Fruit fly (Drosophila melanogaster) whole organism, wandering third instar larva: ENCODE results near the gene Nepl17.

Experiments
- Abd-B ChIP-seq: fragments of >200 bp; optimal IDR thresholded peaks from 2 replicates; lab custom pipeline; 2017; ENCODE audit warnings: missing biosample characterization, missing genetic modification characterization
- CG32264 ChIP-seq: fragments of 200-800 bp; sonication (Bioruptor generic); optimal IDR thresholded peaks from 2 replicates; lab custom pipeline; 2016; ENCODE audit warnings: missing biosample characterization, missing genetic modification characterization
- CG9705 ChIP-seq: fragments of 200-800 bp; sonication (Bioruptor generic); optimal IDR thresholded peaks from 2 replicates; lab custom pipeline; 2018; ENCODE audit warnings: missing biosample characterization, mild to moderate bottlenecking, missing genetic modification characterization
- CrebA ChIP-seq: fragments of 200-800 bp; sonication (Bioruptor generic); optimal IDR thresholded peaks from 2 replicates; lab custom pipeline; 2016; ENCODE audit warnings: missing biosample characterization, mild to moderate bottlenecking, missing genetic modification characterization, borderline replicate concordance
- Dfd ChIP-seq: fragments of >200 bp; optimal IDR thresholded peaks from 2 replicates; lab custom pipeline; 2017; ENCODE audit warnings: missing biosample characterization, missing genetic modification characterization
- GATAd ChIP-seq: sonication (Bioruptor generic); optimal IDR thresholded peaks from 2 replicates; lab custom pipeline; 2016; ENCODE audit warnings: missing biosample characterization, missing genetic modification characterization
- HLH106 ChIP-seq: fragments of 200-800 bp; optimal IDR thresholded peaks from 3 replicates; lab custom pipeline; 2019; ENCODE audit warnings: missing biosample characterization, mild to moderate bottlenecking, missing genetic modification characterization, moderate library complexity
- Jra ChIP-seq: sonication (Bioruptor generic); optimal IDR thresholded peaks from 2 replicates; lab custom pipeline; 2016; ENCODE audit warnings: missing biosample characterization, missing genetic modification characterization
- Mio ChIP-seq: sonication (Bioruptor generic); optimal IDR thresholded peaks from 2 replicates; lab custom pipeline; 2016; ENCODE audit warnings: missing biosample characterization, missing genetic modification characterization
- Myc ChIP-seq: fragments of >200 bp; optimal IDR thresholded peaks from 2 replicates; lab custom pipeline; 2017
- N ChIP-seq: fragments of >200 bp; optimal IDR thresholded peaks from 2 replicates; lab custom pipeline; 2018; ENCODE audit warnings: missing biosample characterization, missing external identifiers, missing genetic modification characterization
- OdsH ChIP-seq: fragments of 200-800 bp; sonication (Bioruptor generic); optimal IDR thresholded peaks from 2 replicates; lab custom pipeline; 2016; ENCODE audit warnings: missing biosample characterization, mild to moderate bottlenecking, missing genetic modification characterization
- Rel ChIP-seq, 2 experiments: fragments of 200-800 bp; sonication (Bioruptor generic) in 1 of 2; optimal IDR thresholded peaks; 2 replicates in 1 of 2; 3 replicates in 1 of 2; lab custom pipeline; 2016 to 2019; ENCODE audit warnings: mild to moderate bottlenecking in 2 of 2, missing biosample characterization in 2 of 2, missing genetic modification characterization in 2 of 2, moderate library complexity in 1 of 2
- Sp1 ChIP-seq: fragments of 200-800 bp; sonication (Bioruptor generic); optimal IDR thresholded peaks from 3 replicates; lab custom pipeline; 2019; ENCODE audit warnings: missing biosample characterization, mild to moderate bottlenecking, missing genetic modification characterization, moderate library complexity
- Vsx2 ChIP-seq: fragments of 200-300, 225-300 bp; sonication (Bioruptor generic); optimal IDR thresholded peaks from 2 replicates; lab custom pipeline; 2018; ENCODE audit warnings: missing biosample characterization, missing genetic modification characterization; ENCODE audit not compliant: partially characterized antibody
- br ChIP-seq: fragments of 200-800 bp; sonication (Bioruptor generic); optimal IDR thresholded peaks from 2 replicates; lab custom pipeline; 2016; ENCODE audit warnings: missing biosample characterization, missing genetic modification characterization
- brk ChIP-seq: fragments of 200-800 bp; sonication (Bioruptor generic); optimal IDR thresholded peaks from 2 replicates; lab custom pipeline; 2016; ENCODE audit warnings: missing biosample characterization, mild to moderate bottlenecking, missing genetic modification characterization
- dmrt93B ChIP-seq: fragments of 200-800 bp; sonication (Bioruptor generic); optimal IDR thresholded peaks from 2 replicates; lab custom pipeline; 2018; ENCODE audit warnings: missing biosample characterization, mild to moderate bottlenecking, missing genetic modification characterization
- dsf ChIP-seq: sonication (Bioruptor generic); optimal IDR thresholded peaks from 2 replicates; lab custom pipeline; 2016; ENCODE audit warnings: missing biosample characterization, missing genetic modification characterization, borderline replicate concordance
- ey ChIP-seq: fragments of 200-800 bp; sonication (Bioruptor generic); optimal IDR thresholded peaks from 2 replicates; lab custom pipeline; 2016; ENCODE audit warnings: missing biosample characterization, missing genetic modification characterization
- foxo ChIP-seq, 2 experiments: fragments of 200-800 bp; sonication (Bioruptor generic); optimal IDR thresholded peaks; 2 replicates in 1 of 2; 3 replicates in 1 of 2; lab custom pipeline; 2016 to 2017; ENCODE audit warnings: missing biosample characterization in 2 of 2, missing genetic modification characterization in 2 of 2
- fru ChIP-seq: fragments of 200-800 bp; sonication (Bioruptor generic); optimal IDR thresholded peaks from 3 replicates; lab custom pipeline; 2016; ENCODE audit warnings: missing biosample characterization, mild to moderate bottlenecking, missing genetic modification characterization
- h ChIP-seq: fragments of 200-800 bp; sonication (Bioruptor generic); optimal IDR thresholded peaks from 3 replicates; lab custom pipeline; 2016; ENCODE audit warnings: missing biosample characterization, mild to moderate bottlenecking, missing genetic modification characterization
- jim ChIP-seq: fragments of 175-275, 200-325 bp; sonication (Bioruptor generic); optimal IDR thresholded peaks from 2 replicates; lab custom pipeline; 2016; ENCODE audit warnings: missing biosample characterization, mild to moderate bottlenecking, missing genetic modification characterization
- lola ChIP-seq: fragments of >200 bp; optimal IDR thresholded peaks from 2 replicates; lab custom pipeline; 2017; ENCODE audit warnings: missing biosample characterization, missing genetic modification characterization
- pan ChIP-seq: fragments of >200 bp; optimal IDR thresholded peaks from 2 replicates; lab custom pipeline; 2017
- rgr ChIP-seq: fragments of 200-800 bp; sonication (Bioruptor generic); optimal IDR thresholded peaks from 3 replicates; lab custom pipeline; 2016; ENCODE audit warnings: missing biosample characterization, mild to moderate bottlenecking, missing genetic modification characterization
- sv ChIP-seq: fragments of 200-800 bp; sonication (Bioruptor generic); optimal IDR thresholded peaks from 3 replicates; lab custom pipeline; 2016; ENCODE audit warnings: missing biosample characterization, missing genetic modification characterization
- tai ChIP-seq: sonication (Bioruptor generic); optimal IDR thresholded peaks from 2 replicates; lab custom pipeline; 2016; ENCODE audit warnings: missing biosample characterization, missing genetic modification characterization
- usp ChIP-seq: fragments of >200 bp; optimal IDR thresholded peaks from 2 replicates; lab custom pipeline; 2017; ENCODE audit warnings: missing biosample characterization, missing genetic modification characterization

The Nepl17 gene

DNA sequence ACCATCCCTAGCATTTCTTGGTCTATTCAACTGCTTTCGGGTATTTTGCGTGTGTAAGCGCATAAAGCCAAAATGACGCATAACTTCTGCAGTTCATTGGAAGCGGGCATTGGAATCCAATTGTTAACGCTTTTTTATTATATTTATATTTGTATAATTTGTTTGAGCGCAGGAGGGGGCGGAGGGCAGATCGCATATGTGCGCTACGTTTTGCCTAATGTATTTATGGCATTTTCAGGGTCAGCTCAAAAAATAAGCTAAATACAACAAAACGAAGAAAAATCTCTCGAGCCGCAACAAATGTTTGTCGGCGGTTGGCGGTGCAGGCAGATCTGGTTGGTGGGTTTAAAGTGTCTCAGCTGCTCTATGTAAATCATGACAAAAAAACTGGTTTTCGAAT lies 25.2 kb downstream of the Nepl17 start:
- TF ChIP-seq CG32264 (no peak), jim (GFP tag; lab: Kevin White, UChicago) (no peak), lola (GFP tag; lab: Kevin White, UChicago) (no peak), ey (GFP tag; lab: Kevin White, UChicago) (no peak), brk (GFP tag; lab: Kevin White, UChicago) (no peak), Jra (GFP tag; lab: Kevin White, UChicago) (no peak), Mio (no peak), N (GFP tag; lab: Kevin White, UChicago) (no peak)

DNA sequence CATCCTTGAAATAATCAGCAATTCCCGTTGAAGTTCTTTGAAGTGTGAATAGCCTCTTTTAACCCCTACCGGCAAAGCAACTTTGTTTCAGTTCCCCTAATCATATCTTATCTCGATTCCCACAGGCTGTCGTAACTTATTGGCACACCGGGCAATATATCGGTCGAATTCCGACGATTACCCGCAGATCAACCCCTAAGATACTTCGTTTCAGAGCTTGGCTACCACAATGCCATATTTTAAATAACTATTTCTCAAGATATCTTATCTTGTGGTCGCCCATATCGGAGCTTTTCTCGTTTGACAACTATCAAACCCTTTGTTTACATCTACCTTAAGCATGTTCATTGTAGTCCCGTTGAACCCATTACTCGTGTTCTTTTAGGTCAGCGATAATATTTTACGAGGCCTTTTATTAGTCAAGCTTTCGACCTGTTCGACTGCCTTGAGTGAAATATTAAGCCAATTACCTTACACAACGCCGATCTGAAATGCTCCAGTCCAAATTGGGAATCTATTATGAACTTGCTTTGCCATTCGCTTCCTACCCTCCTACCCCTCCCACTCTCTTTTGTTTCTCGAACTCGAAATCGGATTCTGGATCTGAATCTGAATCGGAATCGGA lies 26.3 kb downstream of the Nepl17 start:
- no peak for TF ChIP-seq usp (GFP tag; lab: Kevin White, UChicago)

- TF ChIP-seq CG32264, result no peak
- no peak for TF ChIP-seq OdsH (GFP tag; lab: Kevin White, UChicago)
- TF ChIP-seq CG9705 (GFP tag; lab: Kevin White, UChicago), result no peak
- no peak for TF ChIP-seq Myc (lab: Kevin White, UChicago)
- TF ChIP-seq tai (GFP tag; lab: Kevin White, UChicago), result no peak
- no peak for TF ChIP-seq sv (GFP tag; lab: Kevin White, UChicago)
- TF ChIP-seq dsf (GFP tag; lab: Kevin White, UChicago), result no peak
- no peak for TF ChIP-seq Abd-B (GFP tag; lab: Kevin White, UChicago)
- no peak for TF ChIP-seq Sp1 (GFP tag; lab: Kevin White, UChicago)
- TF ChIP-seq Rel (GFP tag; optimal IDR thresholded peaks at IDR 0.05; lab: Kevin White, UChicago), result no peak
- no peak for TF ChIP-seq Rel (tag; optimal IDR thresholded peaks at IDR 0.05; lab: Kevin White, UChicago)
- TF ChIP-seq, all 38 proteins: peak for 0
Measured at dm6 chr3R:28901468-28902163, 28.9 kb downstream of the Nepl17 start.

- TF ChIP-seq Myc (lab: Kevin White, UChicago) (no peak), Rel (GFP tag; optimal IDR thresholded peaks at IDR 0.05; lab: Kevin White, UChicago) (no peak), Rel (tag; optimal IDR thresholded peaks at IDR 0.05; lab: Kevin White, UChicago) (peak; percentile 21)
- TF ChIP-seq, all 38 proteins: peak for 1
Measured at dm6 chr3R:28903392-28903791, 30.7 kb downstream of the Nepl17 start.

DNA sequence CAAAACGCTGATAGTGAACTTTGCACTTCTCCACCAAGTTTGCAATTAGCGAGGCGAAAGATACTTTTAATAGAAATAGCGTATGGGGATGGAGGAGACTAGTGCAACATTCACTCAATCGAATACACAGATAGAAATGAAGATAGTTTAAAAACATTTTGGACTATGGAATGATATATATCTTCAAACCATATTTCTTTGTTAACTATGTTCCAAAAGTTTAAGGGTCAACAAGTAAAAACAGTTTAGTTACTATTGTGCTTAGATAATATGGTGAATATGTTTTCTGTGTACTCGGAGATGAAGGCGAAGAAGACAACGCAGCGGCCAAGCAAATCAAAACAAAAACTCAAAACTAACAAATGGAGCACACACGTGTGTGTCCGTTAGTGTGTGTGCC lies 31.5 kb downstream of the Nepl17 start:
- TF ChIP-seq Myc (lab: Kevin White, UChicago) (no peak), br (GFP tag; lab: Kevin White, UChicago) (no peak), Jra (GFP tag; lab: Kevin White, UChicago) (no peak), Vsx2 (GFP tag; lab: Kevin White, UChicago) (no peak), CrebA (no peak), pan (lab: Kevin White, UChicago) (no peak)

dm6 chr3R:28904816-28905435 lies 32.2 kb downstream of the Nepl17 start:
- TF ChIP-seq sv (GFP tag; lab: Kevin White, UChicago), result peak; percentile 53
- TF ChIP-seq brk (GFP tag; lab: Kevin White, UChicago), result no peak
- peak; percentile 54 for TF ChIP-seq HLH106 (tag; lab: Kevin White, UChicago)
- no peak for TF ChIP-seq Sp1 (GFP tag; lab: Kevin White, UChicago)
- no peak for TF ChIP-seq CG32264
- no peak for TF ChIP-seq GATAd (GFP tag; lab: Kevin White, UChicago)
- no peak for TF ChIP-seq Dfd (GFP tag; lab: Kevin White, UChicago)
- TF ChIP-seq OdsH (GFP tag; lab: Kevin White, UChicago), result no peak
- peak; percentile 20 for TF ChIP-seq dmrt93B (GFP tag; lab: Kevin White, UChicago)
- TF ChIP-seq Vsx2 (GFP tag; lab: Kevin White, UChicago), result no peak
- peak in 1 of 2 experiments; percentile 56 for TF ChIP-seq foxo (GFP tag; optimal IDR thresholded peaks at IDR 0.05; lab: Kevin White, UChicago)
- peak; percentile 50 for TF ChIP-seq ey (GFP tag; lab: Kevin White, UChicago)
- TF ChIP-seq dsf (GFP tag; lab: Kevin White, UChicago), result no peak
- TF ChIP-seq br (GFP tag; lab: Kevin White, UChicago), result peak; percentile 31
- peak; percentile 65 for TF ChIP-seq rgr (GFP tag; lab: Kevin White, UChicago)
- TF ChIP-seq fru (GFP tag; lab: Kevin White, UChicago), result peak; percentile 4
- TF ChIP-seq h (GFP tag; lab: Kevin White, UChicago), result peak; percentile 45
